Worm (Caenorhabditis elegans): ENCODE results near the gene egrh-1.

Gene egrh-1

DNA sequence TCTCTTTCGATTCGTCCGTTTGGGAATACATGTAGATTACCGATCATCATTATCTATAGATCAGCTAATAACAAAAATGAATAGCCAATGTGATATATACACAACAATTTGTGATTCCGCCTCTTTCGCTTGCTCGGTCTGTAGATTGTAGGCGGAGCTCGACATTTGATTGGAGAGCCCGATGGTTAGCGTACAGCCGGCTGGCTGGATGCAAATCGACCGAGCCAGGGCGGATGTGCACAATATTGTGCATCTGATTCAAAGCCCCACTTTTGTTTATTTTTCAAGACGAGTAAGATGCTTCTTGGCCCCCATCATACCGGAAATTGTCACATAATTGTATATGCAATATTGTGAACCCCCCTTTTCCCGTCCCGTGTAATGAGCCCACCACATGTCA lies 16.0 kb downstream of the egrh-1 start, which contains the start of gene dmd-4:
Gene dmd-4, minus strand, starts transcription at position 101 of the 400 bp plus-strand sequence.
- no peak for TF ChIP-seq unc-86 (tag; optimal IDR thresholded peaks at IDR 0.05)
- TF ChIP-seq snpc-4 (tag; optimal IDR thresholded peaks at IDR 0.05) = no peak
- no peak for TF ChIP-seq C16A3.4 (tag; optimal IDR thresholded peaks at IDR 0.05)
- no peak for TF ChIP-seq unc-30 (tag; optimal IDR thresholded peaks at IDR 0.05)
- TF ChIP-seq egl-27 (tag; optimal IDR thresholded peaks at IDR 0.05) = no peak
- no peak for TF ChIP-seq mab-9 (GFP tag; IDR thresholded peaks at IDR 0.05)
- no peak for TF ChIP-seq fkh-10 (GFP tag; optimal IDR thresholded peaks at IDR 0.05)
- no peak for TF ChIP-seq hlh-17 (GFP tag; optimal IDR thresholded peaks at IDR 0.05; ENCODE audit: borderline replicate concordance)
- no peak for TF ChIP-seq dsc-1 (tag; optimal IDR thresholded peaks at IDR 0.05)
- no peak for TF ChIP-seq mdl-1 (tag; optimal IDR thresholded peaks at IDR 0.05)
- no peak for TF ChIP-seq ets-5 (GFP tag; IDR thresholded peaks at IDR 0.05)
- TF ChIP-seq hpl-2 (GFP tag; optimal IDR thresholded peaks at IDR 0.05) = no peak
- no peak for TF ChIP-seq nhr-90 (tag; optimal IDR thresholded peaks at IDR 0.05; ENCODE audit: poor library complexity)
- no peak for TF ChIP-seq isw-1 (GFP tag; IDR thresholded peaks at IDR 0.05)
- TF ChIP-seq unc-130 (tag; optimal IDR thresholded peaks at IDR 0.05) = no peak
- no peak for TF ChIP-seq ceh-90 (tag; optimal IDR thresholded peaks at IDR 0.05)
- no peak for TF ChIP-seq efl-1 (optimal IDR thresholded peaks at IDR 0.05)
- no peak for TF ChIP-seq efl-1 (GFP tag; optimal IDR thresholded peaks at IDR 0.05 in 1 of 2)
- TF ChIP-seq rnt-1 (tag; optimal IDR thresholded peaks at IDR 0.05) = no peak
- no peak for TF ChIP-seq lin-15B (tag; optimal IDR thresholded peaks at IDR 0.05)

DNA sequence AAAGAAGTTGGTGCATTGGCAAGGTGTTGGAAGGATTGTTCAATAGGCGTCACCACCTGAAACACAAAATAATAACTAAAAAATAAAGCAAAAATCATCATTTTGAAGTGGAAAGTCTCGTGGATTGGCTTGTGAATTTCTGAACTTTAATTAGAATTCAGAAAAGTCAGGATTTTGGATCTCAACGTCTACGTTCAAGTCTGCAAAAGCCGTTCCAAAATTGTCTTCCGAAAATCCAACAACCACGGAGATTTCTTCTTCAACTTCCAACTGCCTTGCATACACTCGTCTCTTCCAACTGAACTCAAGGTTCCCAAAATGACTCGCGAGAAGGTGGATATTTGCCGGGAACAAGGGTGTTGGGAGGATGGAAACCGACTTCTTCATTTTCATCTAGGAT lies 20.0 kb downstream of the egrh-1 start, which contains the start of gene C27C12.3:
Gene C27C12.3, minus strand, starts transcription at position 101 of the 400 bp plus-strand sequence.
- TF ChIP-seq tbx-2 (tag; optimal IDR thresholded peaks at IDR 0.05) (no peak), F16B12.6 (tag; optimal IDR thresholded peaks at IDR 0.05) (no peak), mep-1 (tag; optimal IDR thresholded peaks at IDR 0.05) (no peak), ztf-11 (tag; optimal IDR thresholded peaks at IDR 0.05) (no peak), lin-14 (GFP tag; optimal IDR thresholded peaks at IDR 0.05) (no peak), unc-98 (GFP tag; IDR thresholded peaks at IDR 0.05) (no peak), swsn-7 (tag; optimal IDR thresholded peaks at IDR 0.05) (no peak), alr-1 (tag; optimal IDR thresholded peaks at IDR 0.05; ENCODE audit: borderline replicate concordance) (no peak), egl-13 (tag; optimal IDR thresholded peaks at IDR 0.05) (no peak), rnt-1 (tag; optimal IDR thresholded peaks at IDR 0.05) (no peak), snu-23 (GFP tag; optimal IDR thresholded peaks at IDR 0.05) (no peak), ets-5 (GFP tag; IDR thresholded peaks at IDR 0.05) (no peak), ceh-8 (GFP tag; optimal IDR thresholded peaks at IDR 0.05) (no peak)

DNA sequence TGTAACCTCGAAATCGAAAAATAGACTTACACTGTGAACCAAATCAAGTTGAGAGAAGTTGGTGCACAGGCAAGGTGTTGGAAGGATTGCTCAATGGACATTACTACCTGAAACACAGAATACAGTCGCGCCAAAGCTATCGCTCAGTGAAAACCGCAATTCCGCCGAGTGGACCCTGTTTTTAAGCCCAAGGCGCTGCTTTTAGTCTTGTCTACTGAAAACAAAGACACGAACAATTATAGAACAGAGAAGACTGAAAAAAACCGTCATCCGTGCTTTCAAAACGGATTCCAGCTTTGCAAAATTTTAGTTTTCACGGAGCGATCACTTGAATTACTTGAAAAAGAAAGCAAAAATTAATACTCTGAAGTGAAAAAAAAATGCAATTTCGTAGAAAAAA lies 22.5 kb downstream of the egrh-1 start, which contains the start of gene F31F6.1:
Gene F31F6.1, minus strand, starts transcription at position 101 of the 400 bp plus-strand sequence.
- TF ChIP-seq ztf-11 (tag; optimal IDR thresholded peaks at IDR 0.05) (no peak), fkh-4 (tag; optimal IDR thresholded peaks at IDR 0.05; ENCODE audit: borderline replicate concordance) (no peak), unc-30 (tag; optimal IDR thresholded peaks at IDR 0.05) (no peak), nhr-76 (tag; optimal IDR thresholded peaks at IDR 0.05) (no peak), lin-13 (GFP tag; optimal IDR thresholded peaks at IDR 0.05) (no peak), fos-1 (tag; optimal IDR thresholded peaks at IDR 0.05) (no peak)

DNA sequence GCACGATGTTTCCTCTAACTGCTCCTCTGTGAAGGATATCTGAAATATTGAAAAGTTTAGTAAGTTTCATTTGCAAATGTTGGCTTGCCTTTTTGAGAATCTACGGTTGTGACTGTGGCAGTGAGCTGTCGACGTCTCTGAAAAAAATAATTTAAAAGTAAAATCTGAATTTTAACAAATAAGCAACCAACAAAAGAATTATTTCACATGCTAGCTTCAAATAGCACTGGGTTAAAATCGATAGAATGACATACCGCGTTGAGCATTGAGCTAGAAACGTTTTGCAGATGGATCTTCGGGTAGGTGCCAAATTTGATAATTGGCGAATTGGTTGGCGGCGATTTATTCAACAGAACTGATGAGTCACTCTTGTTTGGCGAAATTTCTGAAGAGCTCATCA lies 26.0 kb downstream of the egrh-1 start, which contains the start of gene F31F6.2:
Gene F31F6.2, minus strand, starts transcription at position 101 of the 400 bp plus-strand sequence.
- TF ChIP-seq zag-1 (tag; optimal IDR thresholded peaks at IDR 0.05) = no peak
